Fruit fly (Drosophila melanogaster) whole organism, prepupa: ENCODE results near the gene qtc.

Experiments
- Blimp-1 ChIP-seq: fragments of 200-800 bp; sonication (Bioruptor generic); optimal IDR thresholded peaks from 3 replicates; lab custom pipeline; 2017; ENCODE audit warnings: missing biosample characterization, missing genetic modification characterization, mild to moderate bottlenecking, moderate library complexity, missing genetic modification reagents
- CG10631 ChIP-seq: fragments of 200-800 bp; sonication (Bioruptor generic); optimal IDR thresholded peaks from 2 replicates; lab custom pipeline; 2016; ENCODE audit warnings: missing biosample characterization, missing genetic modification characterization
- Sox102F ChIP-seq: fragments of 200-800 bp; sonication (Bioruptor generic); optimal IDR thresholded peaks from 2 replicates; lab custom pipeline; 2016; ENCODE audit warnings: missing biosample characterization, mild to moderate bottlenecking, missing genetic modification characterization
- lz ChIP-seq: fragments of 200-800 bp; sonication (Bioruptor generic); optimal IDR thresholded peaks from 3 replicates; lab custom pipeline; 2016; ENCODE audit warnings: missing biosample characterization, missing genetic modification characterization

DNA sequence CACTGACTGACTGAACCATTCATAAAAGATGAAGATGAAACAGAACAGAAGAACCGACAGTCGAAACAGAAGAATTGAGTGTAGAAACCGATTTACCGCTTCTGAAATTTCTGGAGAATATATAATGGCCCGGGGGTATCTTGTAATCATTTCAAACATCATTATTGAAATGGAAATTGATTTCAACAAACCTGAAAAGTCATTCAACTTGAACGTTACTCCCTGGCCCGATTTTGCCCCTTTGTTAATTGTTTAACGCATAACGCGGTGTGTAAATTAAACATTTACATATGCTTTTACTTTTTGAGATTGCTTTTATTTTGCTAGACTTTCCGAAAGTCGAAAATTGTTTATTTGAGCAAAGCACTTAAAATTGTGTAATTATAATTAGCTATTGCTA is 54.3 kb downstream of the qtc start:
- no peak for TF ChIP-seq lz (GFP tag; lab: Kevin White, UChicago)
- TF ChIP-seq Blimp-1 (GFP tag; lab: Kevin White, UChicago): no peak
- no peak for TF ChIP-seq CG10631 (GFP tag; lab: Kevin White, UChicago)
- TF ChIP-seq Sox102F (GFP tag; lab: Kevin White, UChicago): no peak
